Fruit fly (Drosophila melanogaster): ENCODE results near the gene CG43342.

The CG43342 gene

DNA sequence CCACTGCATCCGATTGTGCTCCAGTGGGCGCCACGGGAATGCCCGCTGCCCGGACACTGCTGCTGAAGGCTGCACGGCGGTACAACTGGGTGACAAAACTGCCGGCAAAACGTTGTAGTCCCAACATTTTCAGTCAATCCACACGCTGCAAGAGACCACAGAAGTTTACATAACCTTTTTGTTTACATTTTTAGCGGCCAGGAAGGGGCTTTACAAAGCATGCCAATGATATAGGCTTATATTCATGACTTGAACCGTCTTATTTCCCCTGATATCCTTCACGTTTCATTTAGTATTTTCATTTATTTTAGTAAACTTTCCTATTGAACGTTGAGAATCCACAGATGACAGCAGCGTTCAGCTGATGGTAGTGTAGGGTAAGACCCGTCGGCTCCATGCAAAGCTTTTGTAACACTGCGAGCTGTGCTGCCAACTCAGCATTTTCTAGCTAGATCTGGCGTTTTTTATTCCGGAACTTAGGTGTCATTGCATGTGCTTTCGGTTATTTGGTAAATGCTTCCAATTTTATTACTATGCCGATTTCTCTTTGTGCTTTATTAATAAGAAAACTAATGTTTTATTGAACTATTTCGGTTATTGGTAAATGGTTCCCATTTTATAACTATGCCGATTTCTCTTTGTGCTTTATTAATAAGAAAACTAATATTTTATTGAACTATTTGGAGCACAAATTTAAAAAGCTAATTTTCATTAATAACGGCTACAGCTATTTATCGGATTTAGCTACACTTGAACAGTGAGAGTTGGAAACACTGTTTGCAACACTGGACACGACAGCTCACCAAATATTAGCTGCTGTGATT is 29.6 kb downstream of the CG43342 start, which contains the start of the genes CG13850 and lqfR (continued):
- TF ChIP-seq hbn (GFP tag; IDR thresholded peaks at IDR 0.05; ENCODE audit: partially characterized antibody) (no peak), nmo (GFP tag; optimal IDR thresholded peaks at IDR 0.05) (peak; percentile 87), CG17186 (GFP tag; optimal IDR thresholded peaks at IDR 0.05) (peak; percentile 41), hkb (optimal IDR thresholded peaks at IDR 0.05) (peak; percentile 52), hkb (GFP tag; IDR thresholded peaks at IDR 0.05) (no peak), Lim3 (GFP tag; IDR thresholded peaks at IDR 0.05) (no peak), Awh (GFP tag; IDR thresholded peaks at IDR 0.05) (no peak), Ets65A (GFP tag) (peak; percentile 99), Hey (tag; optimal IDR thresholded peaks at IDR 0.05) (no peak), trem (tag; optimal IDR thresholded peaks at IDR 0.05) (peak; percentile 84), CG13123 (GFP tag; optimal IDR thresholded peaks at IDR 0.05) (peak; percentile 63), CG4424 (GFP tag; optimal IDR thresholded peaks at IDR 0.05) (peak; percentile 84), CG13296 (GFP tag; optimal IDR thresholded peaks at IDR 0.05) (peak; percentile 46), bbx (GFP tag; IDR thresholded peaks at IDR 0.05; ENCODE audit: partially characterized antibody) (0 out of 2 replicates have a peak, but pooled peaks have one; percentile 6), dpn (GFP tag; optimal IDR thresholded peaks at IDR 0.05) (peak; percentile 84 to 88), CG15269 (tag; optimal IDR thresholded peaks at IDR 0.05) (no peak), CG12155 (GFP tag; optimal IDR thresholded peaks at IDR 0.05) (peak; percentile 77), crc (GFP tag; optimal IDR thresholded peaks at IDR 0.05) (peak; percentile 56), dan (GFP tag; IDR thresholded peaks at IDR 0.05) (no peak), CG30403 (GFP tag; optimal IDR thresholded peaks at IDR 0.05) (peak; percentile 91), crol (GFP tag; IDR thresholded peaks at IDR 0.05) (no peak), ATbp (GFP tag; optimal IDR thresholded peaks at IDR 0.05) (peak; percentile 38), MTF-1 (GFP tag; optimal IDR thresholded peaks at IDR 0.05; ENCODE audit: borderline replicate concordance) (no peak), chinmo (GFP tag; IDR thresholded peaks at IDR 0.05; ENCODE audit: partially characterized antibody) (no peak), bigmax (GFP tag; optimal IDR thresholded peaks at IDR 0.05) (peak; percentile 73), ftz-f1 (GFP tag; optimal IDR thresholded peaks at IDR 0.05) (peak; percentile 12), E2f2 (GFP tag; IDR thresholded peaks at IDR 0.05) (no peak), Hr39 (optimal IDR thresholded peaks at IDR 0.05) (peak; percentile 25), CG4404 (GFP tag; IDR thresholded peaks at IDR 0.05) (peak; percentile 66; the same call in 1 of the 2 replicates), CG1233 (GFP tag; optimal IDR thresholded peaks at IDR 0.05) (peak; percentile 58), grau (tag; optimal IDR thresholded peaks at IDR 0.05) (peak; percentile 75), odd (GFP tag; optimal IDR thresholded peaks at IDR 0.05) (peak; percentile 68), knrl (GFP tag; IDR thresholded peaks at IDR 0.05; ENCODE audit: partially characterized antibody) (no peak), CG14050 (GFP tag; IDR thresholded peaks at IDR 0.05) (no peak), Rfx (GFP tag; IDR thresholded peaks at IDR 0.05) (peak; percentile 86), da (GFP tag; optimal IDR thresholded peaks at IDR 0.05) (peak; percentile 47), CG7556 (GFP tag; optimal IDR thresholded peaks at IDR 0.05) (peak; percentile 81), lilli (GFP tag; optimal IDR thresholded peaks at IDR 0.05) (peak; percentile 84), CG3995 (GFP tag; optimal IDR thresholded peaks at IDR 0.05) (peak; percentile 69), CG15514 (GFP tag; optimal IDR thresholded peaks at IDR 0.05) (peak; percentile 73), CG32532 (GFP tag; IDR thresholded peaks at IDR 0.05) (peak; percentile 41; the same call in 1 of the 2 replicates), CG31441 (GFP tag; IDR thresholded peaks at IDR 0.05) (peak; percentile 52; the same call in 1 of the 2 replicates), cg (GFP tag; optimal IDR thresholded peaks at IDR 0.05) (no peak), cad (GFP tag; optimal IDR thresholded peaks at IDR 0.05) (no peak), pzg (GFP tag; optimal IDR thresholded peaks at IDR 0.05) (peak; percentile 55), ind (GFP tag; optimal IDR thresholded peaks at IDR 0.05) (peak; percentile 78), Mad (GFP tag; optimal IDR thresholded peaks at IDR 0.05) (peak; percentile 66), Side (GFP tag; optimal IDR thresholded peaks at IDR 0.05) (peak; percentile 66), NC2α (GFP tag; optimal IDR thresholded peaks at IDR 0.05) (peak; percentile 36), p53 (GFP tag; optimal IDR thresholded peaks at IDR 0.05) (no peak)
